Fruit fly (Drosophila melanogaster) whole organism, embryonic: Measurements from ENCODE around the gene ACXA.

ENCODE experiments used
- Atf-2 ChIP-seq: fragments of 200-800 bp; sonication (Bioruptor generic); optimal IDR thresholded peaks from 2 replicates; lab custom pipeline; 2016; ENCODE audit warnings: missing biosample characterization, missing genetic modification characterization
- CG3163 ChIP-seq: fragments of 200-800 bp; sonication (Bioruptor generic); optimal IDR thresholded peaks from 3 replicates; lab custom pipeline; 2016; ENCODE audit warnings: missing biosample characterization, missing genetic modification characterization
- CG7987 ChIP-seq: fragments of 200-800 bp; sonication (Bioruptor generic); optimal IDR thresholded peaks from 2 replicates; lab custom pipeline; 2018; ENCODE audit warnings: missing biosample characterization, mild to moderate bottlenecking, missing genetic modification characterization, moderate library complexity
- CG9609 ChIP-seq: fragments of 200-800 bp; sonication (Bioruptor generic); optimal IDR thresholded peaks from 3 replicates; lab custom pipeline; 2016; ENCODE audit warnings: missing biosample characterization, missing genetic modification characterization
- sd ChIP-seq: fragments of 200-800 bp; sonication (Bioruptor generic); optimal IDR thresholded peaks from 3 replicates; lab custom pipeline; 2018; ENCODE audit warnings: missing biosample characterization, mild to moderate bottlenecking, missing genetic modification characterization, moderate library complexity

Gene ACXA

DNA sequence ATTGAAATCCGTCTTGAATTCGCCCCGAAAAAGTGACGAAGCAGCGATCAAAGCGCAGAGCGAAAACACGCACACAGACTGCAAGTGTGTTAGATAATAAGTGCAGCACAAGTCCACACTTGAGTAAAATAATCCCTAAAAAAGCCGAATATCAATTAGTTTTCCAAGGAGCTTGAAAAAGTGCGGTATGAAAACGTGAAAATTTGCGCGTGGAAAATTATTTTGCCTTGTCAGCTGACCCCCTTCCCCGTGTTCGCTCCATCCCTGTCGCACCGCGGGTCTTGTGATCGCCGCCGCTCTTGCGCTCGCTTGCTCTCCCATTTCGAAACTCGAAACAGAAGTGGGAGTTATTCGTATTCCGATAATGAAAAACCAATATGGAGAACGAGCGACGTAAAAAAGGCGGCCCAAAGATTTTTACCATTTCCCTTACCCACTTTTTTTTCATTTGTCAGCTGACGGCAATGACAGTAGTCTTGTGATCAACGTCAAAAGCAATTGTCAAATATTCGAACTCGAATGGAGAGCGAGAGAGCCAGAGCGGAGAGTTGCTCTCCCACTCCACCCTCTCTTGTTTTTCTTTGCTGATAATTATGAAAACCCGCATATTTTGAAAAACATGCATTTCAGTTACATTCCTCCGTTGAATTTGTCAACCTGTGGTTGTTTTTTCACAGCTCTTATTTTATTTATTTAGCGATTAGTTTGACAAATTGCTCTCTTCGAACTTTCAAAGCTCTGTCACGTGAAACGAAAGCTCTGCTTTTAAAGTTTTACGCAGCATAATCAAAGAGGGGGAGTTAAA lies 53.9 kb downstream of the ACXA start (continued):
- TF ChIP-seq Atf-2 (GFP tag; lab: Kevin White, UChicago): no peak
- TF ChIP-seq CG9609 (GFP tag; lab: Kevin White, UChicago): no peak
- TF ChIP-seq CG7987 (GFP tag; lab: Kevin White, UChicago): no peak
- TF ChIP-seq sd (tag; lab: Kevin White, UChicago): peak; percentile 65
- TF ChIP-seq CG3163: no peak
